Worm (Caenorhabditis elegans) whole organism, L4 larva: Measurements from ENCODE around the gene EEED8.12.

Experiments
- D1046.2 ChIP-seq: fragments of 200-800 bp; sonication (Bioruptor generic); IDR thresholded peaks from 2 replicates; pipeline ENCODE4 v1.3.6; 2022; ENCODE audit warnings: missing genetic modification characterization, missing compliant biosample characterization
- F44E2.7 ChIP-seq: fragments of 200-800 bp; sonication (Bioruptor generic); IDR thresholded peaks from 2 replicates; pipeline ENCODE4 v2.1.2; 2022; ENCODE audit warnings: missing genetic modification characterization, missing compliant biosample characterization
- F49E8.2 ChIP-seq: sonication (generic microtip); optimal IDR thresholded peaks from 2 replicates; lab custom pipeline; 2016; ENCODE audit warnings: missing compliant biosample characterization, mild to moderate bottlenecking, missing genetic modification characterization, borderline replicate concordance
- R02D3.7 ChIP-seq: fragments of 150-350 bp; sonication (generic microtip); optimal IDR thresholded peaks from 3 replicates; lab custom pipeline; 2014; ENCODE audit warnings: missing biosample characterization, missing genetic modification characterization
- Y105C5A.15 ChIP-seq: fragments of 200-800 bp; sonication (Bioruptor generic); IDR thresholded peaks from 2 replicates; pipeline ENCODE4 v1.3.6; 2022; ENCODE audit warnings: missing genetic modification characterization, missing compliant biosample characterization
- Y48G9A.11 ChIP-seq: fragments of 200-800 bp; sonication (Bioruptor generic); IDR thresholded peaks from 2 replicates; pipeline ENCODE4 v1.3.6; 2022; ENCODE audit warnings: missing genetic modification reagents, missing genetic modification characterization, missing compliant biosample characterization
- aha-1 ChIP-seq: fragments of 150-350 bp; peaks from one replicate; lab custom pipeline; 2014; ENCODE audit warnings: missing biosample characterization, missing genetic modification characterization
- ama-1 ChIP-seq: fragments of 150-350 bp; optimal IDR thresholded peaks from 2 replicates; lab custom pipeline; 2014; ENCODE audit warnings: inconsistent platforms, mixed read lengths
- ceh-32 ChIP-seq: sonication (generic microtip); optimal IDR thresholded peaks from 2 replicates; lab custom pipeline; 2016; ENCODE audit warnings: mild to moderate bottlenecking, missing genetic modification characterization, missing compliant biosample characterization; ENCODE audit not compliant: poor library complexity
- ceh-44 ChIP-seq: fragments of 200-800 bp; sonication (Bioruptor generic); IDR thresholded peaks from 2 replicates; pipeline ENCODE4 v1.3.6; 2022; ENCODE audit warnings: missing genetic modification reagents, missing genetic modification characterization, missing compliant biosample characterization
- ctbp-1 ChIP-seq: fragments of 200-800 bp; sonication (Bioruptor generic); IDR thresholded peaks from 2 replicates; pipeline ENCODE4 v1.3.6; 2022; ENCODE audit warnings: missing genetic modification reagents, missing genetic modification characterization, missing compliant biosample characterization
- daf-16 ChIP-seq, 3 experiments: sonication (generic microtip); optimal IDR thresholded peaks; 2 replicates each; lab custom pipeline; 2016 to 2017; ENCODE audit warnings: missing genetic modification characterization in 3 of 3, missing genetic modification reagents in 3 of 3, mild to moderate bottlenecking in 2 of 3, missing compliant biosample characterization in 2 of 3, missing biosample characterization in 1 of 3, moderate library complexity in 1 of 3
- dmd-6 ChIP-seq: fragments of 200-800 bp; sonication (Bioruptor generic); IDR thresholded peaks from 2 replicates; pipeline ENCODE4 v1.3.6; 2022; ENCODE audit warnings: missing genetic modification reagents, missing genetic modification characterization, missing compliant biosample characterization
- fkh-10 ChIP-seq: fragments of 150-350 bp; optimal IDR thresholded peaks from 2 replicates; lab custom pipeline; 2014; ENCODE audit warnings: missing biosample characterization, missing genetic modification reagents, missing genetic modification characterization
- gei-8 ChIP-seq: fragments of 200-800 bp; sonication (Bioruptor generic); optimal IDR thresholded peaks from 2 replicates; lab custom pipeline; 2018; ENCODE audit warnings: mild to moderate bottlenecking, missing genetic modification characterization, missing compliant biosample characterization
- jun-1 ChIP-seq: fragments of 150-350 bp; optimal IDR thresholded peaks from 2 replicates; lab custom pipeline; 2014; ENCODE audit warnings: missing biosample characterization, missing genetic modification reagents, missing genetic modification characterization
- lin-15B ChIP-seq: fragments of 150-350 bp; sonication (generic microtip); optimal IDR thresholded peaks from 3 replicates; lab custom pipeline; 2014; ENCODE audit warnings: missing biosample characterization, missing genetic modification characterization
- lin-29 ChIP-seq: fragments of 200-800 bp; sonication (Bioruptor generic); IDR thresholded peaks from 2 replicates; pipeline ENCODE4 v1.3.6; 2022; ENCODE audit warnings: missing genetic modification reagents, missing genetic modification characterization, missing compliant biosample characterization
- lin-38 ChIP-seq: fragments of 200-800 bp; sonication (Bioruptor generic); IDR thresholded peaks from 2 replicates; pipeline ENCODE4 v1.3.6; 2022; ENCODE audit warnings: missing genetic modification reagents, missing genetic modification characterization, missing compliant biosample characterization
- lir-3 ChIP-seq: sonication (generic microtip); optimal IDR thresholded peaks from 2 replicates; lab custom pipeline; 2016; ENCODE audit warnings: mild to moderate bottlenecking, missing genetic modification characterization, missing compliant biosample characterization
- mdt-29 ChIP-seq: fragments of 200-800 bp; sonication (Bioruptor generic); IDR thresholded peaks from 2 replicates; pipeline ENCODE4 v1.3.6; 2022; ENCODE audit warnings: missing genetic modification reagents, missing genetic modification characterization, missing compliant biosample characterization
- nhr-102 ChIP-seq: sonication (generic microtip); optimal IDR thresholded peaks from 2 replicates; lab custom pipeline; 2016; ENCODE audit warnings: mild to moderate bottlenecking, missing genetic modification characterization, moderate library complexity, missing compliant biosample characterization
- nhr-28 ChIP-seq: fragments of 150-350 bp; optimal IDR thresholded peaks from 2 replicates; lab custom pipeline; 2014; ENCODE audit warnings: missing biosample characterization, missing genetic modification characterization
- nhr-41 ChIP-seq: fragments of 200-800 bp; sonication (Bioruptor generic); IDR thresholded peaks from 2 replicates; pipeline ENCODE4 v1.3.6; 2022; ENCODE audit warnings: missing genetic modification reagents, missing genetic modification characterization, missing compliant biosample characterization
- nhr-48 ChIP-seq: sonication (generic microtip); optimal IDR thresholded peaks from 2 replicates; lab custom pipeline; 2016; ENCODE audit warnings: mild to moderate bottlenecking, missing genetic modification characterization, missing compliant biosample characterization
- skn-1 ChIP-seq: fragments of 150-350 bp; optimal IDR thresholded peaks from 2 replicates; lab custom pipeline; 2014; ENCODE audit warnings: missing biosample characterization, missing genetic modification characterization
- snpc-1.2 ChIP-seq: fragments of 200-800 bp; sonication (Bioruptor generic); IDR thresholded peaks from 2 replicates; pipeline ENCODE4 v1.3.6; 2022; ENCODE audit warnings: missing genetic modification reagents, missing genetic modification characterization, missing compliant biosample characterization
- snpc-4 ChIP-seq: fragments of 150-350 bp; optimal IDR thresholded peaks from 2 replicates; lab custom pipeline; 2014; ENCODE audit warnings: missing biosample characterization, missing genetic modification characterization
- unc-130 ChIP-seq: sonication (generic microtip); optimal IDR thresholded peaks from 2 replicates; lab custom pipeline; 2016; ENCODE audit warnings: missing genetic modification reagents, missing genetic modification characterization, missing compliant biosample characterization
- unc-62 ChIP-seq, 3 experiments: fragments of 150-350 bp in 1 of 3; sonication (generic microtip); optimal IDR thresholded peaks in 2 of 3; peaks in 1 of 3; 1 replicate in 1 of 3; 2 replicates in 2 of 3; lab custom pipeline; 2014 to 2017; ENCODE audit warnings: missing biosample characterization in 3 of 3, missing genetic modification characterization in 3 of 3, missing genetic modification reagents in 3 of 3, missing genotype in 1 of 3
- zfp-3 ChIP-seq: fragments of 200-800 bp; sonication (Bioruptor generic); conservative IDR thresholded peaks from 2 replicates; pipeline ENCODE4 v1.3.6; 2022; ENCODE audit warnings: missing genetic modification reagents, missing genetic modification characterization, missing compliant biosample characterization
- zip-2 ChIP-seq: fragments of 150-350 bp; optimal IDR thresholded peaks from 2 replicates; lab custom pipeline; 2014; ENCODE audit warnings: missing biosample characterization, missing genetic modification characterization

The EEED8.12 gene

DNA sequence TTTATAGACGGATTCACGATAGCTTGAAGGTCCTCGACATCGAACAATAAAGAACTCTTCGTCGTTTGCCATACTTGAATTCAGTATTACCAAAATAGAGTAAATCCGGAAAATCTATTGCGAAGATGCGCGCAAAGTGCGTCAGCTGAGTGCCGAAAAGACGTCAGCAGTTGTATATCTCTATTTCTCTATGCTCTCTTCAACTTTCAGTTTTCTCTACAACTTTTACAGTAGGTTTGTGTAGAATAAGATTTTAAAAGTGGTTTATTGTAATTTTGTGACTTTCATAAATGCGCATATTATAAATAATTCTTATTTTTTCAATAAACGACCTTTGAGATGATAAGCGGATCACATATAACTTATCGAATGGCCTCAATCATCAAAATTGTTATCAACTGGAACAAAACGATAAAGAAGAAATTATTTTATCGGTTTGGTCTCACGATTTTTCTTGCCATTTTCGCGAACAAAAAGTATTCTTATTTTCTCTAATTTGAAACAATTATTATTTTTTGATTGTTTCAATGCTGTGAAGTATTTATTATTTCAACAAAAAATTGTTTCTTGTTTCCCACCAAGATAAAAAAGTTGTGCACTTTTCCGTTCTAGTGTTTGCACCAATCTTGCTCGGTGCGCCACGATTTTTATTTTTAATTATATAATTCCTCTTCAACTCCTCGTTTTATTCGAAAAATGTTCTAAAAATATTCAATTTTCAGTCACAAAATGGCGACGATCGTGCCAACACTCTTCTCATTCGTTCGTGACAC lies 35.4 kb downstream of the EEED8.12 start, which contains the start of the genes agt-2 and F09E5.3 (continued):
- TF ChIP-seq ceh-44 (GFP tag; lab: Robert Waterston, UW) (no peak), unc-130 (GFP tag; lab: Kevin White, UChicago) (peak; percentile 27), nhr-41 (GFP tag; lab: Robert Waterston, UW) (no peak), nhr-102 (tag; lab: Kevin White, UChicago) (peak; percentile 79), ctbp-1 (peak; percentile 80; the same call in 1 of the 2 replicates), lin-15B (tag; lab: Kevin White, UChicago) (no peak), skn-1 (tag; lab: Kevin White, UChicago) (no peak), ceh-32 (tag; lab: Kevin White, UChicago) (no peak), daf-16 (GFP tag; optimal IDR thresholded peaks at IDR 0.05; lab: Kevin White, UChicago) (peak in 1 of 2 experiments; percentile 19), daf-16 (tag; optimal IDR thresholded peaks at IDR 0.05; lab: Kevin White, UChicago) (peak; percentile 19), D1046.2 (GFP tag; lab: Robert Waterston, UW) (no peak), snpc-4 (tag; lab: Kevin White, UChicago) (no peak), Y48G9A.11 (GFP tag; lab: Robert Waterston, UW) (no peak), mdt-29 (GFP tag; lab: Robert Waterston, UW) (no peak), lin-29 (GFP tag; lab: Robert Waterston, UW) (peak; percentile 51; the same call in 1 of the 2 replicates), F44E2.7 (GFP tag; lab: Robert Waterston, UW) (no peak), snpc-1.2 (GFP tag; lab: Robert Waterston, UW) (no peak), aha-1 (tag; lab: Kevin White, UChicago) (peak; percentile 86), lir-3 (tag; lab: Kevin White, UChicago) (no peak)

- no peak for TF ChIP-seq ama-1
- peak; percentile 3 for TF ChIP-seq aha-1 (tag; lab: Kevin White, UChicago)
- TF ChIP-seq, all 104 proteins: peak for 1
These were observed 38.2 kb downstream of the EEED8.12 start, which contains the start of gene F09E5.12 for ce11 chrII:5370641-5371040. Gene F09E5.12 (minus strand): TSS chrII:5370741.

DNA sequence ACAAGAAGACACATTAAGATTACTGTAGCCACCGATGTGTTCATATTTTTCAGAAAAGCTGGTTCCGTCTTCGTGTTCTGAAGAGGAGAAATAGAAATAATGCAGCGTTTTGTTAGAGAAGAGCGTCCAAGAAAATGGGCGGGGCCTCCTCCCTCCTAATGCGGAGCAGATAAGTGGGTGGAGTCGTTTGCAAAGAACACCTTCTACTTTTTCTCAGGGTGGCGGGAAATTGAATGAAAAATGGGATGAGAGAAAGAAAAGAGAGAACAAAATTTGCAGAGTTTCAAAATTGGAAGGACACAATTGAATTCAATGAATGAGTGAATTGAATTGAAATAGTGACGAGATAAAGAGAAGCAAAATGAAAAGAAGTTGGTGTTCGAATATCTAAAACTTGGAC lies 43.2 kb downstream of the EEED8.12 start, which contains the start of gene F09E5.16:
Gene F09E5.16 (minus strand): TSS at position 101 of the 400 bp plus-strand sequence.
- TF ChIP-seq fkh-10: no peak
- no peak for TF ChIP-seq nhr-48 (tag; lab: Kevin White, UChicago)
- no peak for TF ChIP-seq nhr-28 (tag; lab: Kevin White, UChicago)
- TF ChIP-seq zfp-3 (GFP tag; lab: Robert Waterston, UW): no peak
- no peak for TF ChIP-seq dmd-6 (GFP tag; lab: Robert Waterston, UW)
- TF ChIP-seq gei-8 (GFP tag; lab: Kevin White, UChicago): no peak
- no peak for TF ChIP-seq lin-38 (GFP tag; lab: Robert Waterston, UW)
- no peak for TF ChIP-seq jun-1 (tag; lab: Kevin White, UChicago)
- no peak for TF ChIP-seq zip-2
- TF ChIP-seq daf-16 (GFP tag; optimal IDR thresholded peaks at IDR 0.05; lab: Kevin White, UChicago): no peak
- TF ChIP-seq daf-16 (tag; optimal IDR thresholded peaks at IDR 0.05; lab: Kevin White, UChicago): no peak

DNA sequence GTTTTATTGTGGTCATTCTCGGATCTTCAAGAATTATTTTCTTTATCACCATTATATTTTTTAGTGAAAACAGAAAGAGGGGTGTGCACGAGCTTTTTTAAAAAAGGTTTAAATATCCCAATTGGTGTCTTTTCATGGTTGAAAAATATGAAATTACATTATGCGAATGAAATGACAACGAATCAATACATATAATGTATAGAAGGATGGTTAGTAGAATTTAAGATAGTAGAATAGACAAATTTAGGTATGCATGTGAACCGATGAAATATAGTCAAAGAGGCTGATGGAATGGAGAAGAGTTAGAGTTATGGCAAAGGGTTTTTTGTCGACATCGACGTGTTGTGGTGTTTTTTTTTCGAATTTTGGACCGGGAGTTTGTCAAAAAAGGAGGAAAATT lies 44.3 kb downstream of the EEED8.12 start:
- peak in 1 of 2 experiments; percentile 90 for TF ChIP-seq unc-62 (GFP tag; optimal IDR thresholded peaks at IDR 0.05 in 1 of 2; lab: Kevin White, UChicago)
- TF ChIP-seq unc-62 (tag; optimal IDR thresholded peaks at IDR 0.05; lab: Kevin White, UChicago): no peak
- TF ChIP-seq aha-1 (tag; lab: Kevin White, UChicago): peak; percentile 22
- TF ChIP-seq Y105C5A.15 (GFP tag; lab: Robert Waterston, UW): no peak

DNA sequence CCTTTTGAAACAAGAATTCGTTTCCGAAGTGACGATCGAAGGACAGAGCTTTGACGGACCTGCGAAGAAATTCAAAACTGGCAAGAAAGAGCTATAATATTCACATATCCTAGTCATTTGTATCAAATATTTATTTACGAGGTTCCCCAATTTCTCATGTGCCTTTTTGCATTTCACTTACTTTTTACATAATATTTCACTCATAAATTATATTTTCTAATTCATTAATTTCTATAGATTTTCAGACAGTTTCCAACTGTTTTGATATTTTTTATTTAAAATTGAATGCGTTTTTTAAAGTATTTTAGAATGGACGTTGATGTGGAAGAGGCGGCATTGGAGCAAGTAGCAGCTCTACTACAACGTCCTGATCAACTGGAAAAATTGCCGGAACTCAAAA lies 49.6 kb downstream of the EEED8.12 start, which contains the start of gene sec-6:
Gene sec-6 (plus strand): TSS at position 301 of the 400 bp plus-strand sequence.
- TF ChIP-seq skn-1 (tag; lab: Kevin White, UChicago) (no peak), F49E8.2 (tag; lab: Kevin White, UChicago) (no peak), zfp-3 (GFP tag; lab: Robert Waterston, UW) (no peak), R02D3.7 (tag; lab: Kevin White, UChicago) (no peak), ctbp-1 (no peak), unc-130 (GFP tag; lab: Kevin White, UChicago) (no peak), nhr-41 (GFP tag; lab: Robert Waterston, UW) (no peak)
